Worm (Caenorhabditis elegans) whole organism, young adult: ENCODE data around the gene srr-10.

Experiments
- B0035.1 ChIP-seq: sonication (generic microtip); optimal IDR thresholded peaks from 2 replicates; lab custom pipeline; 2016; ENCODE audit warnings: missing genetic modification characterization, mild to moderate bottlenecking, missing compliant biosample characterization, missing genotype, missing genetic modification reagents
- F33H1.4 ChIP-seq: fragments of 200-800 bp; sonication (Bioruptor generic); IDR thresholded peaks from 2 replicates; pipeline ENCODE4 v1.3.6; 2022; ENCODE audit warnings: missing genetic modification reagents, missing genetic modification characterization, missing compliant biosample characterization
- akir-1 ChIP-seq: fragments of 200-800 bp; sonication (Bioruptor generic); optimal IDR thresholded peaks from 2 replicates; lab custom pipeline; 2018; ENCODE audit warnings: mild to moderate bottlenecking, missing genetic modification characterization, moderate library complexity, missing compliant biosample characterization
- cebp-1 ChIP-seq, 2 experiments: fragments of 200-800 bp in 1 of 2; sonication (Bioruptor generic) in 1 of 2; sonication (generic microtip) in 1 of 2; IDR thresholded peaks in 1 of 2; optimal IDR thresholded peaks in 1 of 2; 2 replicates each; pipeline versions ENCODE4 v1.3.6 to Lab custom; 2017 to 2022; ENCODE audit warnings: missing compliant biosample characterization in 2 of 2, missing genetic modification characterization in 2 of 2, mild to moderate bottlenecking in 1 of 2, missing genetic modification reagents in 1 of 2, moderate library complexity in 1 of 2
- dpl-1 ChIP-seq: fragments of 150-350 bp; optimal IDR thresholded peaks from 2 replicates; lab custom pipeline; 2014; ENCODE audit warnings: missing biosample characterization, missing genetic modification reagents, missing genetic modification characterization
- efl-1 ChIP-seq: fragments of 150-350 bp; optimal IDR thresholded peaks from 2 replicates; lab custom pipeline; 2014; ENCODE audit warnings: missing biosample characterization, missing genetic modification reagents, missing genetic modification characterization
- him-1 ChIP-seq: sonication (generic microtip); optimal IDR thresholded peaks from 2 replicates; lab custom pipeline; 2016; ENCODE audit warnings: missing genotype, missing genetic modification reagents, missing genetic modification characterization, missing compliant biosample characterization
- let-607 ChIP-seq, 2 experiments: fragments of 200-800 bp in 1 of 2; sonication (Bioruptor generic) in 1 of 2; sonication (generic microtip) in 1 of 2; optimal IDR thresholded peaks; 2 replicates each; lab custom pipeline; 2016 to 2018; ENCODE audit warnings: mild to moderate bottlenecking in 2 of 2, missing compliant biosample characterization in 2 of 2, missing genetic modification characterization in 2 of 2, moderate library complexity in 2 of 2, missing genotype in 1 of 2
- lir-1 ChIP-seq: fragments of 200-800 bp; sonication (Bioruptor generic); conservative IDR thresholded peaks from 2 replicates; pipeline ENCODE4 v1.3.6; 2022; ENCODE audit warnings: missing genetic modification reagents, missing genetic modification characterization, missing compliant biosample characterization
- mxl-1 ChIP-seq: sonication (generic microtip); optimal IDR thresholded peaks from 2 replicates; lab custom pipeline; 2016; ENCODE audit warnings: missing genetic modification characterization, missing compliant biosample characterization
- rcor-1 ChIP-seq: fragments of 200-800 bp; sonication (Bioruptor generic); IDR thresholded peaks from 2 replicates; pipeline ENCODE4 v1.3.6; 2022; ENCODE audit warnings: missing genetic modification reagents, missing genetic modification characterization, missing compliant biosample characterization
- snpc-3.4 ChIP-seq: sonication (generic microtip); optimal IDR thresholded peaks from 2 replicates; lab custom pipeline; 2017; ENCODE audit warnings: missing genetic modification characterization, mild to moderate bottlenecking, missing compliant biosample characterization, antibody characterized with exemption, moderate library complexity, missing genotype, missing genetic modification reagents
- tbp1 ChIP-seq: fragments of 200-800 bp; sonication (Bioruptor generic); optimal IDR thresholded peaks from 2 replicates; lab custom pipeline; 2018; ENCODE audit warnings: mild to moderate bottlenecking, missing genetic modification characterization, missing compliant biosample characterization
- unc-130 ChIP-seq: sonication (generic microtip); optimal IDR thresholded peaks from 2 replicates; lab custom pipeline; 2016; ENCODE audit warnings: missing genetic modification reagents, missing genetic modification characterization, missing compliant biosample characterization

DNA sequence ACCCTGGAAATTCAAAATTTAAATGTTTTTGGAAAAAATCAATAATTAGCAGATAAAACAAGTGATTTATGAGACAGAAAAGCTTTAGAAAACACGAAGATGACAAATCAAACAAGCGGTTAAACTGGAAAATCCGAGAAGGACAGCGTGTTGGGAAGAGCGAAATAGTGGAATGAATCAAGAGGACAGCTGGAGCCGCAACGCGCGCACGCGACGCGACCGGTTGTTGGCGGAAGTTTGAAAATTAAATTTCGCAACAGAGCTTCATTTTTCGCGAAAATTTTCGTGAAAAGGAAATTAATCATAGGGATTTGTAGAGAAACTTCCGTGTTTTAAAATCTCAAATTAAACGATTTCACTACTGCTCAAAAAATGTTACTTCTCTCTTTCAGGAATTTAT lies 510 bp upstream of the srr-10 start, which contains the start of gene clic-1:
- TF ChIP-seq rcor-1 (GFP tag; lab: Robert Waterston, UW): no peak
- TF ChIP-seq unc-130 (GFP tag; lab: Kevin White, UChicago): no peak
- peak; percentile 14; the same call in 1 of the 2 replicates for TF ChIP-seq F33H1.4 (GFP tag; lab: Robert Waterston, UW)
- peak; percentile 82 for TF ChIP-seq efl-1 (GFP tag; lab: Kevin White, UChicago)
- TF ChIP-seq cebp-1 (GFP tag; IDR thresholded peaks at IDR 0.05; lab: Robert Waterston, UW): peak; percentile 69
- TF ChIP-seq cebp-1 (tag; optimal IDR thresholded peaks at IDR 0.05; lab: Kevin White, UChicago): peak; percentile 94
- no peak for TF ChIP-seq B0035.1 (tag; lab: Kevin White, UChicago)
- TF ChIP-seq snpc-3.4 (tag; lab: Kevin White, UChicago): no peak
- TF ChIP-seq dpl-1 (GFP tag; lab: Kevin White, UChicago): peak; percentile 62
- no peak for TF ChIP-seq him-1 (tag; lab: Kevin White, UChicago)
- no peak for TF ChIP-seq lir-1 (GFP tag; lab: Robert Waterston, UW)
- TF ChIP-seq tbp1 (GFP tag; lab: Kevin White, UChicago): no peak
- TF ChIP-seq let-607 (tag; optimal IDR thresholded peaks at IDR 0.05; lab: Kevin White, UChicago): peak; percentile 79 to 82
- TF ChIP-seq mxl-1 (tag; lab: Kevin White, UChicago): no peak
- TF ChIP-seq akir-1 (GFP tag; lab: Kevin White, UChicago): no peak
